Worm (Caenorhabditis elegans) whole organism, young adult: ENCODE results near the gene Y47G7B.2.

Experiments
- B0336.3 ChIP-seq: fragments of 200-800 bp; sonication (Bioruptor generic); IDR thresholded peaks from 2 replicates; pipeline ENCODE4 v1.3.6; 2022; ENCODE audit warnings: missing genetic modification characterization, missing compliant biosample characterization
- C06A6.2 ChIP-seq: fragments of 200-800 bp; sonication (Bioruptor generic); conservative IDR thresholded peaks from 2 replicates; pipeline ENCODE4 v1.3.6; 2022; ENCODE audit warnings: missing genetic modification characterization, missing compliant biosample characterization
- D2030.7 ChIP-seq: fragments of 200-800 bp; sonication (Bioruptor generic); IDR thresholded peaks from 2 replicates; pipeline ENCODE4 v1.3.6; 2022; ENCODE audit warnings: missing genetic modification reagents, missing genetic modification characterization, missing compliant biosample characterization
- F22D6.2 ChIP-seq: sonication (generic microtip); optimal IDR thresholded peaks from 2 replicates; lab custom pipeline; 2016; ENCODE audit warnings: mild to moderate bottlenecking, missing genetic modification characterization, missing compliant biosample characterization
- F23B12.7 ChIP-seq: sonication (generic microtip); optimal IDR thresholded peaks from 2 replicates; lab custom pipeline; 2017; ENCODE audit warnings: missing genetic modification characterization, mild to moderate bottlenecking, missing compliant biosample characterization, antibody characterized with exemption, moderate library complexity; ENCODE audit not compliant: insufficient read depth
- F33H1.4 ChIP-seq: fragments of 200-800 bp; sonication (Bioruptor generic); IDR thresholded peaks from 2 replicates; pipeline ENCODE4 v1.3.6; 2022; ENCODE audit warnings: missing genetic modification reagents, missing genetic modification characterization, missing compliant biosample characterization
- F37B4.10 ChIP-seq: fragments of 200-800 bp; sonication (Bioruptor generic); IDR thresholded peaks from 2 replicates; pipeline ENCODE4 v1.3.6; 2022; ENCODE audit warnings: missing genetic modification characterization, missing compliant biosample characterization
- F55B11.4 ChIP-seq: sonication (generic microtip); optimal IDR thresholded peaks from 2 replicates; lab custom pipeline; 2016; ENCODE audit warnings: missing compliant biosample characterization, missing genetic modification characterization, borderline replicate concordance; ENCODE audit not compliant: insufficient read depth
- Y53G8AR.9 ChIP-seq: fragments of 200-800 bp; sonication (Bioruptor generic); conservative IDR thresholded peaks from 2 replicates; pipeline ENCODE4 v1.3.6; 2022; ENCODE audit warnings: missing genetic modification reagents, missing genetic modification characterization, missing compliant biosample characterization
- Y67H2A.10 ChIP-seq: fragments of 200-800 bp; sonication (Bioruptor generic); conservative IDR thresholded peaks from 2 replicates; pipeline ENCODE4 v1.3.6; 2022; ENCODE audit warnings: missing genetic modification reagents, missing genetic modification characterization, missing compliant biosample characterization
- athp-1 ChIP-seq: sonication (generic microtip); optimal IDR thresholded peaks from 2 replicates; lab custom pipeline; 2017; ENCODE audit warnings: mild to moderate bottlenecking, missing genetic modification characterization, missing compliant biosample characterization
- attf-6 ChIP-seq: fragments of 200-800 bp; sonication (Bioruptor generic); IDR thresholded peaks from 2 replicates; pipeline ENCODE4 v1.3.6; 2022; ENCODE audit warnings: missing genetic modification reagents, missing genetic modification characterization, missing compliant biosample characterization
- cebp-1 ChIP-seq, 2 experiments: fragments of 200-800 bp in 1 of 2; sonication (Bioruptor generic) in 1 of 2; sonication (generic microtip) in 1 of 2; IDR thresholded peaks in 1 of 2; optimal IDR thresholded peaks in 1 of 2; 2 replicates each; pipeline versions ENCODE4 v1.3.6 to Lab custom; 2017 to 2022; ENCODE audit warnings: missing compliant biosample characterization in 2 of 2, missing genetic modification characterization in 2 of 2, mild to moderate bottlenecking in 1 of 2, missing genetic modification reagents in 1 of 2, moderate library complexity in 1 of 2
- cebp-2 ChIP-seq: fragments of 200-800 bp; sonication (Bioruptor generic); IDR thresholded peaks from 2 replicates; pipeline ENCODE4 v1.3.6; 2022; ENCODE audit warnings: missing genetic modification characterization, missing compliant biosample characterization
- ceh-27 ChIP-seq: fragments of 200-800 bp; sonication (Bioruptor generic); optimal IDR thresholded peaks from 2 replicates; lab custom pipeline; 2018; ENCODE audit warnings: mild to moderate bottlenecking, missing genetic modification characterization, moderate library complexity, missing compliant biosample characterization
- chd-7 ChIP-seq: sonication (generic microtip); optimal IDR thresholded peaks from 2 replicates; lab custom pipeline; 2016; ENCODE audit warnings: mild to moderate bottlenecking, missing genetic modification characterization, moderate library complexity, missing compliant biosample characterization
- egrh-3 ChIP-seq: fragments of 200-800 bp; sonication (Bioruptor generic); IDR thresholded peaks from 2 replicates; pipeline ENCODE4 v1.3.6; 2022; ENCODE audit warnings: missing genetic modification reagents, missing genetic modification characterization, missing compliant biosample characterization
- ekl-4 ChIP-seq: fragments of 200-800 bp; sonication (Bioruptor generic); IDR thresholded peaks from 2 replicates; pipeline ENCODE4 v1.3.6; 2022; ENCODE audit warnings: missing genetic modification reagents, missing genetic modification characterization, missing compliant biosample characterization
- fkh-3 ChIP-seq: sonication (generic microtip); optimal IDR thresholded peaks from 2 replicates; lab custom pipeline; 2016; ENCODE audit warnings: mild to moderate bottlenecking, missing genetic modification characterization, missing compliant biosample characterization
- gei-17 ChIP-seq: fragments of 200-800 bp; sonication (Bioruptor generic); optimal IDR thresholded peaks from 2 replicates; lab custom pipeline; 2018; ENCODE audit warnings: mild to moderate bottlenecking, missing genetic modification characterization, missing compliant biosample characterization
- hmg-1.2 ChIP-seq: fragments of 200-800 bp; sonication (Bioruptor generic); IDR thresholded peaks from 2 replicates; pipeline ENCODE4 v1.3.6; 2022; ENCODE audit warnings: missing genetic modification reagents, missing genetic modification characterization, missing compliant biosample characterization
- hsf-1 ChIP-seq: fragments of 200-800 bp; sonication (Bioruptor generic); IDR thresholded peaks from 2 replicates; pipeline ENCODE4 v1.3.6; 2022; ENCODE audit warnings: missing genetic modification reagents, missing genetic modification characterization, missing compliant biosample characterization
- let-526 ChIP-seq: fragments of 200-800 bp; sonication (Bioruptor generic); IDR thresholded peaks from 2 replicates; pipeline ENCODE4 v1.3.6; 2022; ENCODE audit warnings: missing genetic modification reagents, missing genetic modification characterization, missing compliant biosample characterization
- lin-26 ChIP-seq: fragments of 200-800 bp; sonication (Bioruptor generic); IDR thresholded peaks from 2 replicates; pipeline ENCODE4 v1.3.6; 2022; ENCODE audit warnings: missing genetic modification reagents, missing genetic modification characterization, missing compliant biosample characterization
- madf-6 ChIP-seq: fragments of 200-800 bp; sonication (Bioruptor generic); IDR thresholded peaks from 2 replicates; pipeline ENCODE4 v1.3.6; 2022; ENCODE audit warnings: missing genetic modification reagents, missing genetic modification characterization, missing compliant biosample characterization
- madf-8 ChIP-seq: fragments of 200-800 bp; sonication (Bioruptor generic); conservative IDR thresholded peaks from 2 replicates; pipeline ENCODE4 v1.3.6; 2022; ENCODE audit warnings: missing genetic modification reagents, missing genetic modification characterization, missing compliant biosample characterization
- mcd-1 ChIP-seq: fragments of 200-800 bp; sonication (Bioruptor generic); IDR thresholded peaks from 2 replicates; pipeline ENCODE4 v1.3.6; 2022; ENCODE audit warnings: missing genetic modification reagents, missing genetic modification characterization, missing compliant biosample characterization
- nfyb-1 ChIP-seq: fragments of 200-800 bp; sonication (Bioruptor generic); IDR thresholded peaks from 2 replicates; pipeline ENCODE4 v1.3.6; 2022; ENCODE audit warnings: missing genetic modification reagents, missing genetic modification characterization, missing compliant biosample characterization
- nhr-120 ChIP-seq: fragments of 200-800 bp; sonication (Bioruptor generic); IDR thresholded peaks from 2 replicates; pipeline ENCODE4 v1.3.6; 2022; ENCODE audit warnings: missing genetic modification characterization, missing compliant biosample characterization
- nhr-179 ChIP-seq: sonication (generic microtip); optimal IDR thresholded peaks from 2 replicates; lab custom pipeline; 2016; ENCODE audit warnings: mild to moderate bottlenecking, missing genetic modification characterization, missing compliant biosample characterization
- nhr-90 ChIP-seq: sonication (generic microtip); optimal IDR thresholded peaks from 2 replicates; lab custom pipeline; 2016; ENCODE audit warnings: missing genotype, mild to moderate bottlenecking, missing genetic modification characterization, missing compliant biosample characterization
- rpc-1 ChIP-seq, 2 experiments: fragments of 150-350 bp in 1 of 2; sonication (generic microtip) in 1 of 2; optimal IDR thresholded peaks; 2 replicates each; lab custom pipeline; 2014 to 2018; ENCODE audit warnings: missing biosample characterization in 1 of 2, missing genetic modification characterization in 1 of 2, missing genetic modification reagents in 1 of 2, missing genotype in 1 of 2
- sea-2 ChIP-seq: fragments of 200-800 bp; sonication (Bioruptor generic); IDR thresholded peaks from 2 replicates; pipeline ENCODE4 v1.3.6; 2022; ENCODE audit warnings: missing genetic modification characterization, missing compliant biosample characterization
- snpc-4 ChIP-seq, 5 experiments: fragments of 150-350 bp in 1 of 5; sonication (generic microtip) in 4 of 5; optimal IDR thresholded peaks; 2 replicates each; lab custom pipeline; 2014 to 2018; ENCODE audit warnings: missing genetic modification characterization in 5 of 5, missing biosample characterization in 3 of 5, antibody characterized with exemption in 2 of 5, mild to moderate bottlenecking in 2 of 5, missing compliant biosample characterization in 2 of 5, missing genotype in 2 of 5, moderate library complexity in 2 of 5, missing genetic modification reagents in 1 of 5
- sptf-2 ChIP-seq: fragments of 200-800 bp; sonication (Bioruptor generic); optimal IDR thresholded peaks from 2 replicates; lab custom pipeline; 2018; ENCODE audit warnings: mild to moderate bottlenecking, missing genetic modification characterization, missing compliant biosample characterization
- tbp1 ChIP-seq: fragments of 200-800 bp; sonication (Bioruptor generic); optimal IDR thresholded peaks from 2 replicates; lab custom pipeline; 2018; ENCODE audit warnings: mild to moderate bottlenecking, missing genetic modification characterization, missing compliant biosample characterization
- tbx-9 ChIP-seq: sonication (generic microtip); optimal IDR thresholded peaks from 2 replicates; lab custom pipeline; 2016; ENCODE audit warnings: borderline replicate concordance, missing genetic modification characterization, inconsistent platforms, missing compliant biosample characterization
- tlf-1 ChIP-seq: fragments of 200-800 bp; sonication (Bioruptor generic); optimal IDR thresholded peaks from 2 replicates; lab custom pipeline; 2018; ENCODE audit warnings: mild to moderate bottlenecking, missing genetic modification characterization, missing compliant biosample characterization
- unc-130 ChIP-seq: sonication (generic microtip); optimal IDR thresholded peaks from 2 replicates; lab custom pipeline; 2016; ENCODE audit warnings: missing genetic modification reagents, missing genetic modification characterization, missing compliant biosample characterization
- zfh-2 ChIP-seq: fragments of 200-800 bp; sonication (Bioruptor generic); conservative IDR thresholded peaks from 2 replicates; pipeline ENCODE4 v1.3.6; 2022; ENCODE audit warnings: missing genetic modification reagents, missing genetic modification characterization, missing compliant biosample characterization
- ztf-6 ChIP-seq: fragments of 200-800 bp; sonication (Bioruptor generic); IDR thresholded peaks from 2 replicates; pipeline ENCODE4 v1.3.6; 2022; ENCODE audit warnings: missing genetic modification reagents, missing genetic modification characterization, missing compliant biosample characterization

Gene Y47G7B.2

ce11 chrII:2739619-2740018 lies 31.8 kb upstream of the Y47G7B.2 start, which contains the start of gene T05A8.6:
Gene T05A8.6, minus strand, starts transcription at chrII:2739719.
- TF ChIP-seq cebp-2, result no peak

ce11 chrII:2736938-2737337 lies 29.1 kb upstream of the Y47G7B.2 start:
- TF ChIP-seq egrh-3 (GFP tag; lab: Robert Waterston, UW) (peak; percentile 50), tbx-9 (tag; lab: Kevin White, UChicago) (no peak), sptf-2 (GFP tag; lab: Kevin White, UChicago) (peak; percentile 14), F55B11.4 (no peak), nhr-179 (tag; lab: Kevin White, UChicago) (no peak), C06A6.2 (no peak), hsf-1 (GFP tag; lab: Robert Waterston, UW) (no peak), zfh-2 (peak; percentile 70), snpc-4 (GFP tag; optimal IDR thresholded peaks at IDR 0.05; lab: Kevin White, UChicago) (no peak), snpc-4 (tag; optimal IDR thresholded peaks at IDR 0.05; lab: Kevin White, UChicago) (peak in 2 of 4 experiments; percentile 30 to 66), athp-1 (tag; lab: Kevin White, UChicago) (no peak), D2030.7 (GFP tag; lab: Robert Waterston, UW) (0 out of 2 replicates have a peak, but pooled peaks have one; percentile 22)

- no peak for TF ChIP-seq F33H1.4 (GFP tag; lab: Robert Waterston, UW)
- peak; percentile 23; the same call in 1 of the 2 replicates for TF ChIP-seq hmg-1.2
- no peak for TF ChIP-seq C06A6.2
- 0 out of 2 replicates have a peak, but pooled peaks have one; percentile 14 for TF ChIP-seq nfyb-1
- no peak for TF ChIP-seq nhr-90 (tag; lab: Kevin White, UChicago)
- TF ChIP-seq tbp1 (GFP tag; lab: Kevin White, UChicago), result peak; percentile 86
- TF ChIP-seq madf-8 (GFP tag; lab: Robert Waterston, UW), result no peak
- no peak for TF ChIP-seq chd-7 (tag; lab: Kevin White, UChicago)
- TF ChIP-seq cebp-1 (GFP tag; IDR thresholded peaks at IDR 0.05; lab: Robert Waterston, UW), result no peak
- no peak for TF ChIP-seq cebp-1 (tag; optimal IDR thresholded peaks at IDR 0.05; lab: Kevin White, UChicago)
- TF ChIP-seq madf-6 (GFP tag; lab: Robert Waterston, UW), result peak; percentile 32; the same call in 1 of the 2 replicates
- TF ChIP-seq lin-26, result peak; percentile 50; the same call in 1 of the 2 replicates
- 0 out of 2 replicates have a peak, but pooled peaks have one; percentile 15 for TF ChIP-seq hsf-1 (GFP tag; lab: Robert Waterston, UW)
- TF ChIP-seq Y67H2A.10, result no peak
- no peak for TF ChIP-seq unc-130 (GFP tag; lab: Kevin White, UChicago)
- no peak for TF ChIP-seq athp-1 (tag; lab: Kevin White, UChicago)
- peak; percentile 48 for TF ChIP-seq rpc-1 (optimal IDR thresholded peaks at IDR 0.05; lab: Kevin White, UChicago)
- TF ChIP-seq rpc-1 (tag; optimal IDR thresholded peaks at IDR 0.05; lab: Kevin White, UChicago), result peak; percentile 74
- peak; percentile 45 for TF ChIP-seq D2030.7 (GFP tag; lab: Robert Waterston, UW)
- 0 out of 2 replicates have a peak, but pooled peaks have one; percentile 40 for TF ChIP-seq nhr-120 (GFP tag; lab: Robert Waterston, UW)
These were observed 28.4 kb upstream of the Y47G7B.2 start, which contains the start of gene T05A8.8 for ce11 chrII:2736156-2736728. Gene T05A8.8, plus strand, starts transcription at chrII:2736678.

ce11 chrII:2735644-2736043 lies 27.8 kb upstream of the Y47G7B.2 start:
- TF ChIP-seq F23B12.7 (tag; lab: Kevin White, UChicago) (no peak), cebp-2 (peak; percentile 61; the same call in 1 of the 2 replicates), Y67H2A.10 (no peak), attf-6 (GFP tag; lab: Robert Waterston, UW) (no peak), B0336.3 (no peak), F22D6.2 (tag; lab: Kevin White, UChicago) (no peak), ztf-6 (no peak), Y53G8AR.9 (GFP tag; lab: Robert Waterston, UW) (no peak), fkh-3 (tag; lab: Kevin White, UChicago) (no peak), chd-7 (tag; lab: Kevin White, UChicago) (no peak), mcd-1 (GFP tag; lab: Robert Waterston, UW) (peak; percentile 52; the same call in 1 of the 2 replicates), F37B4.10 (GFP tag; lab: Robert Waterston, UW) (no peak), tlf-1 (no peak), let-526 (GFP tag; lab: Robert Waterston, UW) (no peak), gei-17 (GFP tag; lab: Kevin White, UChicago) (no peak), ekl-4 (GFP tag; lab: Robert Waterston, UW) (no peak), madf-6 (GFP tag; lab: Robert Waterston, UW) (peak; percentile 53; the same call in 1 of the 2 replicates), sea-2 (GFP tag; lab: Robert Waterston, UW) (no peak), ceh-27 (no peak)
